Worm (Caenorhabditis elegans): ENCODE measurements around the gene elc-1.

- TF ChIP-seq unc-120 (tag; optimal IDR thresholded peaks at IDR 0.05; ENCODE audit: poor library complexity, severe bottlenecking) (no peak), elt-3 (tag; optimal IDR thresholded peaks at IDR 0.05) (no peak), snpc-4 (tag; optimal IDR thresholded peaks at IDR 0.05) (no peak), ces-1 (GFP tag; optimal IDR thresholded peaks at IDR 0.05) (no peak), nhr-76 (tag; optimal IDR thresholded peaks at IDR 0.05) (no peak), ztf-11 (tag; optimal IDR thresholded peaks at IDR 0.05) (no peak), unc-62 (GFP tag; optimal IDR thresholded peaks at IDR 0.05) (no peak), nhr-237 (tag; optimal IDR thresholded peaks at IDR 0.05) (no peak), nhr-12 (tag; optimal IDR thresholded peaks at IDR 0.05) (no peak), nhr-28 (tag; optimal IDR thresholded peaks at IDR 0.05) (no peak)
Observed at ce11 chrIII:1395355-1395754, 21.6 kb downstream of the elc-1 start.
